Worm (Caenorhabditis elegans) whole organism, L2 larva: ENCODE results near the gene mtp-18.

ENCODE experiments used
- C34F6.9 ChIP-seq: fragments of 150-350 bp; optimal IDR thresholded peaks from 2 replicates; lab custom pipeline; 2014; ENCODE audit warnings: missing biosample characterization, missing genetic modification characterization
- R02D3.7 ChIP-seq: fragments of 150-350 bp; optimal IDR thresholded peaks from 2 replicates; lab custom pipeline; 2014; ENCODE audit warnings: missing biosample characterization, missing genetic modification characterization
- alr-1 ChIP-seq: fragments of 150-350 bp; optimal IDR thresholded peaks from 2 replicates; lab custom pipeline; 2014; ENCODE audit warnings: missing biosample characterization, missing genetic modification characterization
- aly-2 ChIP-seq: fragments of 150-350 bp; optimal IDR thresholded peaks from 2 replicates; lab custom pipeline; 2014; ENCODE audit warnings: missing biosample characterization, missing genetic modification characterization
- blmp-1 ChIP-seq: sonication (generic microtip); optimal IDR thresholded peaks from 2 replicates; lab custom pipeline; 2017; ENCODE audit warnings: missing genetic modification characterization, mild to moderate bottlenecking, missing compliant biosample characterization, antibody characterized with exemption, moderate library complexity; ENCODE audit not compliant: insufficient read depth
- ceh-16 ChIP-seq: fragments of 150-350 bp; optimal IDR thresholded peaks from 2 replicates; lab custom pipeline; 2014; ENCODE audit warnings: missing biosample characterization, missing genetic modification characterization
- crh-2 ChIP-seq: sonication (generic microtip); optimal IDR thresholded peaks from 2 replicates; lab custom pipeline; 2017; ENCODE audit warnings: missing biosample characterization, missing genetic modification characterization
- egl-27 ChIP-seq: sonication (generic microtip); optimal IDR thresholded peaks from 3 replicates; lab custom pipeline; 2017; ENCODE audit warnings: missing biosample characterization, missing genetic modification reagents, missing genetic modification characterization
- elt-3 ChIP-seq: sonication (generic microtip); optimal IDR thresholded peaks from 2 replicates; lab custom pipeline; 2017; ENCODE audit warnings: missing biosample characterization, missing genetic modification characterization
- fos-1 ChIP-seq: fragments of 150-350 bp; optimal IDR thresholded peaks from 2 replicates; lab custom pipeline; 2014; ENCODE audit warnings: missing biosample characterization, missing genetic modification characterization
- gmeb-1 ChIP-seq: fragments of 150-350 bp; optimal IDR thresholded peaks from 2 replicates; lab custom pipeline; 2014; ENCODE audit warnings: missing biosample characterization, missing genetic modification characterization
- lin-11 ChIP-seq: fragments of 150-350 bp; sonication (generic microtip); optimal IDR thresholded peaks from 2 replicates; lab custom pipeline; 2014; ENCODE audit warnings: missing biosample characterization, missing genetic modification characterization, inconsistent platforms, mixed read lengths
- lin-13 ChIP-seq: fragments of 150-350 bp; optimal IDR thresholded peaks from 2 replicates; lab custom pipeline; 2014; ENCODE audit warnings: missing biosample characterization, missing genetic modification reagents, missing genetic modification characterization
- lin-39 ChIP-seq: fragments of 150-350 bp; optimal IDR thresholded peaks from 2 replicates; lab custom pipeline; 2014; ENCODE audit warnings: missing biosample characterization, missing genetic modification reagents, missing genetic modification characterization
- lsy-2 ChIP-seq, 2 experiments: fragments of 150-350 bp in 1 of 2; sonication (generic microtip) in 1 of 2; optimal IDR thresholded peaks; 2 replicates each; lab custom pipeline; 2014 to 2017; ENCODE audit warnings: missing biosample characterization in 2 of 2, missing genetic modification characterization in 2 of 2
- mab-5 ChIP-seq: fragments of 150-350 bp; optimal IDR thresholded peaks from 2 replicates; lab custom pipeline; 2014; ENCODE audit warnings: missing biosample characterization, missing genetic modification characterization
- mbf-1 ChIP-seq: sonication (generic microtip); optimal IDR thresholded peaks from 2 replicates; lab custom pipeline; 2017; ENCODE audit warnings: missing biosample characterization, missing genetic modification characterization
- mdl-1 ChIP-seq, 2 experiments: fragments of 150-350 bp in 1 of 2; sonication (generic microtip) in 1 of 2; optimal IDR thresholded peaks; 2 replicates each; lab custom pipeline; 2017; ENCODE audit warnings: missing biosample characterization in 2 of 2, missing genetic modification characterization in 2 of 2
- nhr-10 ChIP-seq: sonication (generic microtip); optimal IDR thresholded peaks from 2 replicates; lab custom pipeline; 2017; ENCODE audit warnings: missing biosample characterization, missing genetic modification characterization
- nhr-11 ChIP-seq: fragments of 150-350 bp; optimal IDR thresholded peaks from 2 replicates; lab custom pipeline; 2014; ENCODE audit warnings: missing biosample characterization, missing genetic modification characterization
- nhr-129 ChIP-seq: fragments of 150-350 bp; optimal IDR thresholded peaks from 2 replicates; lab custom pipeline; 2014; ENCODE audit warnings: missing biosample characterization, missing genetic modification characterization
- nhr-21 ChIP-seq: fragments of 150-350 bp; optimal IDR thresholded peaks from 2 replicates; lab custom pipeline; 2014; ENCODE audit warnings: missing biosample characterization, missing genetic modification characterization
- nhr-23 ChIP-seq: fragments of 150-350 bp; optimal IDR thresholded peaks from 2 replicates; lab custom pipeline; 2014; ENCODE audit warnings: missing biosample characterization, missing genetic modification reagents, missing genetic modification characterization
- nhr-237 ChIP-seq: fragments of 150-350 bp; optimal IDR thresholded peaks from 2 replicates; lab custom pipeline; 2014; ENCODE audit warnings: missing biosample characterization, missing genetic modification characterization
- nhr-25 ChIP-seq: fragments of 150-350 bp; sonication (generic microtip); optimal IDR thresholded peaks from 3 replicates; lab custom pipeline; 2014; ENCODE audit warnings: missing biosample characterization, missing genetic modification characterization
- nhr-6 ChIP-seq: fragments of 150-350 bp; optimal IDR thresholded peaks from 2 replicates; lab custom pipeline; 2014; ENCODE audit warnings: missing biosample characterization, missing genetic modification characterization
- nhr-77 ChIP-seq: fragments of 150-350 bp; optimal IDR thresholded peaks from 2 replicates; lab custom pipeline; 2014; ENCODE audit warnings: missing biosample characterization, missing genetic modification characterization
- peb-1 ChIP-seq: fragments of 150-350 bp; optimal IDR thresholded peaks from 2 replicates; lab custom pipeline; 2014; ENCODE audit warnings: missing biosample characterization, missing genetic modification characterization
- sem-4 ChIP-seq: fragments of 150-350 bp; optimal IDR thresholded peaks from 2 replicates; lab custom pipeline; 2014; ENCODE audit warnings: missing biosample characterization, missing genetic modification reagents, missing genetic modification characterization
- skn-1 ChIP-seq: sonication (generic microtip); optimal IDR thresholded peaks from 2 replicates; lab custom pipeline; 2017; ENCODE audit warnings: missing biosample characterization, missing genetic modification characterization
- sma-3 ChIP-seq: sonication (generic microtip); optimal IDR thresholded peaks from 2 replicates; lab custom pipeline; 2016; ENCODE audit warnings: missing genetic modification reagents, missing genetic modification characterization, missing compliant biosample characterization
- sma-9 ChIP-seq, 2 experiments: fragments of 150-350 bp in 1 of 2; sonication (generic microtip) in 1 of 2; optimal IDR thresholded peaks; 2 replicates each; lab custom pipeline; 2014 to 2016; ENCODE audit warnings: missing genetic modification characterization in 2 of 2, mild to moderate bottlenecking in 1 of 2, missing biosample characterization in 1 of 2, missing compliant biosample characterization in 1 of 2, missing genetic modification reagents in 1 of 2, moderate library complexity in 1 of 2
- snpc-4 ChIP-seq: fragments of 150-350 bp; optimal IDR thresholded peaks from 2 replicates; lab custom pipeline; 2014; ENCODE audit warnings: missing biosample characterization, missing genetic modification characterization
- unc-55 ChIP-seq: fragments of 150-350 bp; sonication (generic microtip); optimal IDR thresholded peaks from 3 replicates; lab custom pipeline; 2014; ENCODE audit warnings: missing biosample characterization, missing genetic modification reagents, missing genetic modification characterization
- unc-62 ChIP-seq: fragments of 150-350 bp; optimal IDR thresholded peaks from 2 replicates; lab custom pipeline; 2014; ENCODE audit warnings: missing biosample characterization, missing genetic modification reagents, missing genetic modification characterization
- zag-1 ChIP-seq: fragments of 150-350 bp; optimal IDR thresholded peaks from 2 replicates; lab custom pipeline; 2014; ENCODE audit warnings: missing biosample characterization, missing genetic modification characterization
- ztf-1 ChIP-seq: fragments of 200-800 bp; sonication (Bioruptor generic); conservative IDR thresholded peaks from 2 replicates; pipeline ENCODE4 v1.3.6; 2022; ENCODE audit warnings: missing genetic modification characterization, missing compliant biosample characterization
- ztf-4 ChIP-seq: fragments of 150-350 bp; optimal IDR thresholded peaks from 2 replicates; lab custom pipeline; 2014; ENCODE audit warnings: missing biosample characterization, missing genetic modification characterization

Gene mtp-18

ce11 chrX:6177944-6178566, 28.1 kb downstream of the mtp-18 start, which contains the start of the genes T25B2.4 and T13C5.3:
Gene T25B2.4, plus strand, starts transcription at chrX:6178244.
Gene T13C5.3, plus strand, starts transcription at chrX:6178516.
- TF ChIP-seq unc-55 (GFP tag; lab: Kevin White, UChicago) (no peak), lin-11 (tag; lab: Kevin White, UChicago) (no peak), crh-2 (tag; lab: Kevin White, UChicago) (no peak), mbf-1 (tag; lab: Kevin White, UChicago) (no peak), nhr-129 (tag; lab: Kevin White, UChicago) (no peak), mab-5 (tag; lab: Kevin White, UChicago) (no peak), nhr-6 (tag; lab: Kevin White, UChicago) (no peak), peb-1 (tag; lab: Kevin White, UChicago) (no peak), lin-13 (GFP tag; lab: Kevin White, UChicago) (no peak), unc-62 (GFP tag; lab: Kevin White, UChicago) (no peak), lin-39 (no peak), snpc-4 (tag; lab: Kevin White, UChicago) (no peak), sem-4 (tag; lab: Kevin White, UChicago) (no peak), nhr-21 (tag; lab: Kevin White, UChicago) (no peak), nhr-77 (tag; lab: Kevin White, UChicago) (no peak), alr-1 (tag; lab: Kevin White, UChicago) (no peak), zag-1 (no peak), fos-1 (tag; lab: Kevin White, UChicago) (no peak)

DNA sequence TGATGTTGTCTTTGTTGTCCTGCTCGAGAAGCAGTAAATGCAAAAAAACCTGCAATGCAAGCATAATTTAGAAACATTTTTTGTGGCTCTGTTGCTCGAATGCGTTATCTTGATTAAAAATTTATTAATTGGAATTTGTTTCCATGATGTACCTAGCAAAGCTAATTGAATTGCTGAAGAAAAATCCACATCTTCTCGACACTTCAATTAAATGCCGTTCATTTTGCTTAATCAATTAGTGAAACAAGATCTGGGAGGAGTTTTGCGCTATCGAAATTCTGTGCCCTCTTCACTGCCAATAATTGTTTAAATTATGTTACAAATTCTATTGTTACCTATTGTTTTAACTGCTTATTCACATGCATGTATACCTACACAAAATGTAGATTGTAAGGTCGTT, 30.4 kb downstream of the mtp-18 start, which contains the start of gene T25B2.3:
T25B2.3 (plus strand) TSS at position 301 of the 400 bp plus-strand sequence.
- TF ChIP-seq lsy-2 (tag; optimal IDR thresholded peaks at IDR 0.05; lab: Kevin White, UChicago) (no peak), egl-27 (tag; lab: Kevin White, UChicago) (no peak), unc-62 (GFP tag; lab: Kevin White, UChicago) (no peak), mdl-1 (tag; optimal IDR thresholded peaks at IDR 0.05; lab: Kevin White, UChicago) (no peak), R02D3.7 (tag; lab: Kevin White, UChicago) (no peak), mab-5 (tag; lab: Kevin White, UChicago) (no peak), nhr-6 (tag; lab: Kevin White, UChicago) (no peak), nhr-23 (no peak), mbf-1 (tag; lab: Kevin White, UChicago) (no peak), C34F6.9 (tag; lab: Kevin White, UChicago) (no peak), aly-2 (no peak), sma-3 (GFP tag; lab: Kevin White, UChicago) (no peak), gmeb-1 (tag; lab: Kevin White, UChicago) (no peak), nhr-237 (no peak), nhr-10 (no peak), nhr-11 (tag; lab: Kevin White, UChicago) (no peak), ztf-1 (GFP tag; lab: Robert Waterston, UW) (no peak), alr-1 (tag; lab: Kevin White, UChicago) (no peak), ztf-4 (tag; lab: Kevin White, UChicago) (no peak)
- TF ChIP-seq, all 48 proteins: peak for 0

DNA sequence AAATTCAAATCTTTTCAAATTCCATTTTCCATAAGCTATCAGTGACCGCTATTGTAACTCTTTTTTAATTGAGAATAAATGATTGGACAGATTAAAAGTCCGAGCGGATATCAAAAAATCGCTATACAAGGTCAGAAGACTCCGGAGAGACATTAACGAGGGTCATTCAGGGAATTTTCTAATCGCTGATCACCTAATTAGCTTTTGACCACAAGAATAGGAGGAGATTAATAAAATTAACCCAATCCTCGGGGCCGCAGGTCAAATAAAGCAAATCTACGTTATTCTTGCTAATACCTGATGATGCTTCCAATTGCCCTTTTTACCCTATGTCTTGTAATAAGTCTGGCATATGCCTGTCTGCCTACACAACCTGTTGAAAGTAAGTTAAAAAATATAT, 32.5 kb downstream of the mtp-18 start, which contains the start of gene T25B2.1:
T25B2.1 (plus strand) TSS at position 301 of the 400 bp plus-strand sequence.
- TF ChIP-seq blmp-1 (tag; lab: Kevin White, UChicago) (no peak), nhr-25 (no peak), ztf-4 (tag; lab: Kevin White, UChicago) (no peak), zag-1 (no peak), elt-3 (tag; lab: Kevin White, UChicago) (no peak), lsy-2 (tag; optimal IDR thresholded peaks at IDR 0.05; lab: Kevin White, UChicago) (no peak), nhr-6 (tag; lab: Kevin White, UChicago) (no peak), sma-9 (GFP tag; optimal IDR thresholded peaks at IDR 0.05; lab: Kevin White, UChicago) (no peak), sma-9 (tag; optimal IDR thresholded peaks at IDR 0.05; lab: Kevin White, UChicago) (no peak), skn-1 (no peak), ceh-16 (tag; lab: Kevin White, UChicago) (no peak), mab-5 (tag; lab: Kevin White, UChicago) (no peak), peb-1 (tag; lab: Kevin White, UChicago) (no peak)
